Worm (Caenorhabditis elegans): ENCODE results near the gene F37C4.5.

The F37C4.5 gene

DNA sequence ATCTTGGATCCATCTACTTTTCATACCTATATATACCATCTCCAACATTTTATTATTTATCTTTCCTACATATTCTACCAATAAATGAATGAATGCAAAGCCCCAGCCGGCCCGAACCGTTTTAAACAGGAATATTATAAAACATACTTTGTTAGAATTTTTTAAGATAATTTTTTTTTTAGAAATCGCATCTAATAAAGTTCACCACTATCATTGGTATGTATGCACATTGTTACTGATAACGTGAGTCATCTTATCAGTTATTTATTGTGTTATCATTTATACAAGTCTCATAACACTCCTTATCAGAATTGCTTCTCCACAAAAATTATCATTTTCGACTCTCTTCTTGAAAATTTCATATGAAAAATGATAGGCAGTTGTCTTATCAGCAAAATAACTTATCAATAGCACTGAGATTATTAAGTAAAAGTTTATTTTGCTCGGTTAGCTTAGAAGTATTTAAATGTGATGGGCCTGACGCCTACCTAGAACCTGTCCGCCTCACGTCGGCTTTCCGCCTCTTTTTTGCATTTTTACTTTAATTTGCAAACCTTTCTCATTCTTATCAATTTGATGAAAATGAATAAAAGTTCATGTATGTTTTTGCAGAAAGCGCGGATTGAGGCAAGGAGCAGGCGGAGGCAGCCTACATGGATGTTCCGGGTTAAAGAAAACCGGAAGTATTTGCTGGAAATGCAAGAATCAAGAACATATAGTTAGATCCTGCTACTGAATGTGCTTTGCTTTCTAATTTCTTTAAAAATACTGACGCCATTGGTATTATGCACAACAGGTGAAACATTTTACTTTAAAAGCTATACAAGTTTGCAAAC is 26.3 kb upstream of the F37C4.5 start, which contains the start of gene srz-62:
Gene srz-62 (plus strand): TSS at position 786 of the 836 bp plus-strand sequence.
- peak; percentile 97 for TF ChIP-seq lin-1 (GFP tag; IDR thresholded peaks at IDR 0.05)
- peak; percentile 98 for TF ChIP-seq php-3 (GFP tag; IDR thresholded peaks at IDR 0.05)
- no peak for TF ChIP-seq aly-2 (tag; optimal IDR thresholded peaks at IDR 0.05)
- no peak for TF ChIP-seq ceh-62 (tag; optimal IDR thresholded peaks at IDR 0.05)
- no peak for TF ChIP-seq hif-1 (tag; optimal IDR thresholded peaks at IDR 0.05)
- no peak for TF ChIP-seq saeg-2 (GFP tag; IDR thresholded peaks at IDR 0.05)
- TF ChIP-seq pha-4 (GFP tag; IDR thresholded peaks at IDR 0.05), result no peak
- peak; percentile 16 for TF ChIP-seq pha-4 (tag; optimal IDR thresholded peaks at IDR 0.05)
- TF ChIP-seq hlh-11 (tag; optimal IDR thresholded peaks at IDR 0.05), result peak; percentile 86
- TF ChIP-seq jun-1 (tag; optimal IDR thresholded peaks at IDR 0.05), result peak; percentile 80
- TF ChIP-seq mxl-3 (GFP tag; optimal IDR thresholded peaks at IDR 0.05), result peak; percentile 13
- peak in 1 of 2 experiments; percentile 76 for TF ChIP-seq daf-16 (GFP tag; optimal IDR thresholded peaks at IDR 0.05)
- TF ChIP-seq daf-16 (tag; optimal IDR thresholded peaks at IDR 0.05), result peak; percentile 97
- no peak for TF ChIP-seq lin-13 (GFP tag; optimal IDR thresholded peaks at IDR 0.05)
- TF ChIP-seq R02D3.7 (tag; optimal IDR thresholded peaks at IDR 0.05), result no peak
- TF ChIP-seq nhr-28 (tag; optimal IDR thresholded peaks at IDR 0.05), result peak; percentile 97
- peak in 1 of 2 experiments; percentile 70 for TF ChIP-seq mdl-1 (tag; optimal IDR thresholded peaks at IDR 0.05)
- TF ChIP-seq attf-4 (tag; optimal IDR thresholded peaks at IDR 0.05), result no peak
- no peak for TF ChIP-seq madf-9 (GFP tag; conservative IDR thresholded peaks at IDR 0.05)
- no peak for TF ChIP-seq nhr-102 (tag; optimal IDR thresholded peaks at IDR 0.05)
- peak; percentile 87 for TF ChIP-seq fos-1 (tag; optimal IDR thresholded peaks at IDR 0.05)
- 0 out of 2 replicates have a peak, but pooled peaks have one; percentile 26 for TF ChIP-seq zfp-3 (GFP tag; conservative IDR thresholded peaks at IDR 0.05)
- TF ChIP-seq zag-1 (tag; optimal IDR thresholded peaks at IDR 0.05), result no peak
- peak; percentile 99 for TF ChIP-seq dmd-6 (GFP tag; IDR thresholded peaks at IDR 0.05)
- peak; percentile 47 for TF ChIP-seq duxl-1 (tag; optimal IDR thresholded peaks at IDR 0.05; ENCODE audit: poor library complexity)
- no peak for TF ChIP-seq daf-19 (GFP tag; conservative IDR thresholded peaks at IDR 0.05)
- TF ChIP-seq nhr-6 (tag; optimal IDR thresholded peaks at IDR 0.05), result peak; percentile 75
- TF ChIP-seq T20F7.1 (GFP tag; optimal IDR thresholded peaks at IDR 0.05), result peak; percentile 53
- TF ChIP-seq unc-62 (GFP tag; optimal IDR thresholded peaks at IDR 0.05 in 1 of 2), result peak in 1 of 2 experiments; percentile 63
- TF ChIP-seq unc-62 (tag; optimal IDR thresholded peaks at IDR 0.05), result no peak
- TF ChIP-seq tra-1 (GFP tag; IDR thresholded peaks at IDR 0.05), result peak; percentile 95
- TF ChIP-seq ceh-44 (GFP tag; IDR thresholded peaks at IDR 0.05), result no peak
- TF ChIP-seq pqm-1 (tag; optimal IDR thresholded peaks at IDR 0.05), result peak; percentile 100
- TF ChIP-seq aha-1 (tag), result peak; percentile 71
- no peak for TF ChIP-seq lin-39 (tag; optimal IDR thresholded peaks at IDR 0.05)
- no peak for TF ChIP-seq nhr-10 (tag; optimal IDR thresholded peaks at IDR 0.05)
- peak; percentile 99 for TF ChIP-seq nhr-77 (tag; optimal IDR thresholded peaks at IDR 0.05)
- TF ChIP-seq ceh-20 (GFP tag; IDR thresholded peaks at IDR 0.05), result peak; percentile 66; the same call in 1 of the 2 replicates

- no peak for TF ChIP-seq vab-7 (GFP tag; IDR thresholded peaks at IDR 0.05)
- TF ChIP-seq attf-4 (tag; optimal IDR thresholded peaks at IDR 0.05), result no peak
- no peak for TF ChIP-seq lin-39 (tag; optimal IDR thresholded peaks at IDR 0.05)
Measured at ce11 chrIV:3894770-3895169, 21.2 kb upstream of the F37C4.5 start, which contains the start of gene dct-8. Gene dct-8, plus strand, starts transcription at chrIV:3895070.

Data from whole organism, L4 larva.